Worm (Caenorhabditis elegans): ENCODE measurements around the gene C01G6.2.

DNA sequence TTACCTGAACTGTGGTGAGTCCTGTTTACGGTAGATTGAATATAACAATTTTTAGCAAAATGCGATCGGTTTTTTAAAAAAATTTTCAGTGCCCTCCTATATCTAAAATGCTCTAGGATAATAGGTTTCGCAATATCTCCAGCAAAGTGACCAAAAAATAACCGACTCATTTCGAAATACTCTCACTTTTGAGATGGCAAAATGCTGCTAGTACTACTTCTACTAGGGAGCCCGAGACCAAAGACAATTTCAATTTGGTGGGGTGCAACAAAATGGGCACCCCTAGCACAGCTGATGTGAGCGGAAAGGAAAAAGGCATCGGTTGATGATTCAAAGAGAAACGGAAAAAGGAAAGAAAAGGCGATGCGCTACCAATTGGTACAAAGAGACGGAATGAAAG lies 36.7 kb downstream of the C01G6.2 start:
- no peak for TF ChIP-seq tra-4 (tag; optimal IDR thresholded peaks at IDR 0.05)
- TF ChIP-seq ama-1 (optimal IDR thresholded peaks at IDR 0.05), result no peak
- TF ChIP-seq hmbx-1 (tag; optimal IDR thresholded peaks at IDR 0.05), result no peak
